Worm (Caenorhabditis elegans) whole organism, L2 larva: ENCODE data around the gene F18E3.13.

Experiments
- F13H6.1 ChIP-seq: sonication (generic microtip); optimal IDR thresholded peaks from 2 replicates; lab custom pipeline; 2016; ENCODE audit warnings: missing genetic modification characterization, missing compliant biosample characterization
- R02D3.7 ChIP-seq: fragments of 150-350 bp; optimal IDR thresholded peaks from 2 replicates; lab custom pipeline; 2014; ENCODE audit warnings: missing biosample characterization, missing genetic modification characterization
- ZK546.5 ChIP-seq: sonication (generic microtip); optimal IDR thresholded peaks from 2 replicates; lab custom pipeline; 2017; ENCODE audit warnings: missing biosample characterization, missing genetic modification characterization
- blmp-1 ChIP-seq: sonication (generic microtip); optimal IDR thresholded peaks from 2 replicates; lab custom pipeline; 2017; ENCODE audit warnings: missing genetic modification characterization, mild to moderate bottlenecking, missing compliant biosample characterization, antibody characterized with exemption, moderate library complexity; ENCODE audit not compliant: insufficient read depth
- fos-1 ChIP-seq: fragments of 150-350 bp; optimal IDR thresholded peaks from 2 replicates; lab custom pipeline; 2014; ENCODE audit warnings: missing biosample characterization, missing genetic modification characterization
- lin-11 ChIP-seq: fragments of 150-350 bp; sonication (generic microtip); optimal IDR thresholded peaks from 2 replicates; lab custom pipeline; 2014; ENCODE audit warnings: missing biosample characterization, missing genetic modification characterization, inconsistent platforms, mixed read lengths
- nhr-11 ChIP-seq: fragments of 150-350 bp; optimal IDR thresholded peaks from 2 replicates; lab custom pipeline; 2014; ENCODE audit warnings: missing biosample characterization, missing genetic modification characterization
- nhr-237 ChIP-seq: fragments of 150-350 bp; optimal IDR thresholded peaks from 2 replicates; lab custom pipeline; 2014; ENCODE audit warnings: missing biosample characterization, missing genetic modification characterization
- unc-39 ChIP-seq: fragments of 150-350 bp; optimal IDR thresholded peaks from 2 replicates; lab custom pipeline; 2014; ENCODE audit warnings: missing biosample characterization, missing genetic modification characterization
- unc-55 ChIP-seq: fragments of 150-350 bp; sonication (generic microtip); optimal IDR thresholded peaks from 3 replicates; lab custom pipeline; 2014; ENCODE audit warnings: missing biosample characterization, missing genetic modification reagents, missing genetic modification characterization
- ztf-11 ChIP-seq: sonication (generic microtip); optimal IDR thresholded peaks from 2 replicates; lab custom pipeline; 2017; ENCODE audit warnings: missing biosample characterization, missing genetic modification characterization

ce11 chrV:7411695-7412094, 4.3 kb upstream of the F18E3.13 start, which contains the start of gene str-41:
- TF ChIP-seq unc-55 (GFP tag; lab: Kevin White, UChicago) = no peak
- no peak for TF ChIP-seq blmp-1 (tag; lab: Kevin White, UChicago)
- no peak for TF ChIP-seq ztf-11 (tag; lab: Kevin White, UChicago)
- TF ChIP-seq fos-1 (tag; lab: Kevin White, UChicago) = no peak
- no peak for TF ChIP-seq unc-39 (tag; lab: Kevin White, UChicago)
- no peak for TF ChIP-seq F13H6.1
- no peak for TF ChIP-seq ZK546.5 (tag; lab: Kevin White, UChicago)
- no peak for TF ChIP-seq nhr-237
- TF ChIP-seq nhr-11 (tag; lab: Kevin White, UChicago) = no peak
- TF ChIP-seq lin-11 (tag; lab: Kevin White, UChicago) = no peak
- TF ChIP-seq R02D3.7 = no peak
